Fruit fly (Drosophila melanogaster): ENCODE data around the gene CG8745.

The CG8745 gene

DNA sequence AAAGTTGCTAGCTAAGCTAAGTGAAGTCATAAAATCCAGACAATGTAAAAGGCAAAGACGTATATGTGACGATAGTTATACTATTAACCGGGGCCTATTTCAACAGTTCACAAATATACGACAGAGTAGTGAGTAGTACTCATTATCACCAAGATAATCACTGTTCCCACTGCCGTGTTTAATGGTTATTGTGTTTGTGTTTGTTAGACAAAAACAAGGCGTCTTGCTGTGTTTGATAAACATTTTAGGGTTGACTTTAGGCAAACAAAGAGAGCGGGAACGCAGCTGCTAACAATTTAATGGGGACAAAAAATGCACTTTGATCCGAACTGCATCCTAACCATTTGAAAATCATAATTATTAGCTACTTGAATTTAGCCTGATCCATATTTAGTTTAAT is 1.2 kb downstream of the CG8745 start (continued):
- TF ChIP-seq CG42726 (GFP tag; IDR thresholded peaks at IDR 0.05; ENCODE audit: partially characterized antibody): no peak

DNA sequence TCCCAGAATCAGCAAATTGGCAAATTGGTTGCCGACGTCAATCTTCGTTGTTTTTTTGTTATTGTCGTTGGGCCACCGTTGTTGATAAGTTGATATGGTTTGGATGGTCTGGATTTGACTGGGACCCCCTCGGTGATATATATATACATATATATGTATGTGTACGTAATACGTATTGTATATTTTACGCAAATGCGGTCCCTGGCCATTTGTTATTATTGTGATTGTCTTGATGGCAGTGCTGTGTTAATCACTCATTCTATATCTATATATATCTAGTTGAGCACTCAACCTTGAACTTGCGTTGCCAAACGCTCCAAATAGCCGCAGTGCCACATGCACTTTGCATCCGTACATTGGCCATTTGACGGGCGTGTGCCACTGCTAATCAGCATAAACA is 2.1 kb downstream of the CG8745 start:
- TF ChIP-seq gro (GFP tag; optimal IDR thresholded peaks at IDR 0.05) (no peak), CG11093 (GFP tag; IDR thresholded peaks at IDR 0.05) (no peak), sens (GFP tag) (peak; percentile 48), CG6654 (GFP tag; optimal IDR thresholded peaks at IDR 0.05) (no peak), Ets65A (GFP tag) (peak; percentile 86)

DNA sequence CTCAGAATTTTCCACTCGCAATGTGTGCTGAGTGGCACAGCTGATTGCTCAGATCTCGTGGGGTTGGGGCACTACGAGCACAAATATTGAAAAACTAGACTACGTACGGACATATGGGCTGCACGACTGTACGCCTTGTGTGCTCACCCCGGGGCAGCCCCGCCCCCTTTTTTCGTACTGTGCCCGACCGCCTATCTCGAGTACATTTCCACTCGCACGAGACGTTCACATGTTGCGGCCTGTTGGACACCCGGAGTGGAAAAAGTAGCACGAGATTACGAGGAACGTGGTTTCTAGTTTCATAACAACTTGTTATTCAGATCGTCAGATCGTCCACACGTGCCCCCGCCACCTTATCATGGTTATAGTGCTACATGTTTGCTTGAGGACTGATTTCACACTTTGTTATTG is 3.3 kb downstream of the CG8745 start:
- TF ChIP-seq rib (GFP tag; IDR thresholded peaks at IDR 0.05) (peak; percentile 47; the same call in 1 of the 2 replicates), CG13624 (GFP tag; optimal IDR thresholded peaks at IDR 0.05) (no peak), grn (GFP tag; optimal IDR thresholded peaks at IDR 0.05) (peak; percentile 78), ranshi (GFP tag; IDR thresholded peaks at IDR 0.05) (no peak), CG6175 (GFP tag; IDR thresholded peaks at IDR 0.05) (peak; percentile 41; the same call in 1 of the 3 replicates), CG34224 (GFP tag; IDR thresholded peaks at IDR 0.05; ENCODE audit: partially characterized antibody) (0 out of 3 replicates have a peak, but pooled peaks have one; percentile 17), tll (GFP tag; optimal IDR thresholded peaks at IDR 0.05) (peak in 1 of 2 experiments; percentile 37), Bgb (GFP tag; IDR thresholded peaks at IDR 0.05; ENCODE audit: partially characterized antibody) (peak; percentile 39; the same call in 1 of the 2 replicates), Abd-B (GFP tag; optimal IDR thresholded peaks at IDR 0.05) (no peak), CG4854 (GFP tag; optimal IDR thresholded peaks at IDR 0.05) (no peak), disco-r (GFP tag; optimal IDR thresholded peaks at IDR 0.05) (no peak), so (GFP tag; IDR thresholded peaks at IDR 0.05) (peak; percentile 36; the same call in 1 of the 3 replicates), CG1024 (GFP tag; IDR thresholded peaks at IDR 0.05) (no peak), mld (GFP tag; IDR thresholded peaks at IDR 0.05; ENCODE audit: partially characterized antibody) (no peak), mirr (GFP tag; optimal IDR thresholded peaks at IDR 0.05) (peak; percentile 53), HLHmδ (GFP tag; optimal IDR thresholded peaks at IDR 0.05) (peak; percentile 29), onecut (GFP tag; IDR thresholded peaks at IDR 0.05) (0 out of 2 replicates have a peak, but pooled peaks have one; percentile 3), phol (tag; optimal IDR thresholded peaks at IDR 0.05) (no peak), Six4 (GFP tag; optimal IDR thresholded peaks at IDR 0.05) (peak; percentile 0), gcm (GFP tag; optimal IDR thresholded peaks at IDR 0.05) (peak; percentile 34), Xrp1 (GFP tag; IDR thresholded peaks at IDR 0.05) (0 out of 2 replicates have a peak, but pooled peaks have one; percentile 19), cwo (GFP tag; optimal IDR thresholded peaks at IDR 0.05) (peak; percentile 100), D (optimal IDR thresholded peaks at IDR 0.05) (peak; percentile 50), D (GFP tag; optimal IDR thresholded peaks at IDR 0.05) (no peak), NFAT (GFP tag; IDR thresholded peaks at IDR 0.05) (peak; percentile 71), CG6254 (GFP tag; optimal IDR thresholded peaks at IDR 0.05) (peak; percentile 20), wdn (GFP tag; IDR thresholded peaks at IDR 0.05) (0 out of 2 replicates have a peak, but pooled peaks have one; percentile 21), crp (GFP tag; optimal IDR thresholded peaks at IDR 0.05) (peak in 1 of 2 experiments; percentile 58), dm (GFP tag; optimal IDR thresholded peaks at IDR 0.05) (peak; percentile 39), MTF-1 (GFP tag; optimal IDR thresholded peaks at IDR 0.05; ENCODE audit: borderline replicate concordance) (peak; percentile 22), Scr (GFP tag; IDR thresholded peaks at IDR 0.05; ENCODE audit: partially characterized antibody) (0 out of 2 replicates have a peak, but pooled peaks have one; percentile 13), Hey (tag; optimal IDR thresholded peaks at IDR 0.05) (peak; percentile 13), zen2 (GFP tag; IDR thresholded peaks at IDR 0.05; ENCODE audit: partially characterized antibody) (0 out of 3 replicates have a peak, but pooled peaks have one; percentile 38), CG6813 (GFP tag; optimal IDR thresholded peaks at IDR 0.05) (peak; percentile 8), CG3281 (GFP tag; optimal IDR thresholded peaks at IDR 0.05) (no peak), kni (GFP tag; optimal IDR thresholded peaks at IDR 0.05) (peak; percentile 85), Kr (GFP tag; optimal IDR thresholded peaks at IDR 0.05) (peak; percentile 15), CG3065 (GFP tag; optimal IDR thresholded peaks at IDR 0.05) (peak; percentile 74), dmrt11E (tag; optimal IDR thresholded peaks at IDR 0.05) (peak; percentile 11), CG7987 (GFP tag; optimal IDR thresholded peaks at IDR 0.05) (peak; percentile 93)

Measured in whole organism, embryonic.